Fruit fly (Drosophila melanogaster): Measurements from ENCODE around the gene Adat1.

DNA sequence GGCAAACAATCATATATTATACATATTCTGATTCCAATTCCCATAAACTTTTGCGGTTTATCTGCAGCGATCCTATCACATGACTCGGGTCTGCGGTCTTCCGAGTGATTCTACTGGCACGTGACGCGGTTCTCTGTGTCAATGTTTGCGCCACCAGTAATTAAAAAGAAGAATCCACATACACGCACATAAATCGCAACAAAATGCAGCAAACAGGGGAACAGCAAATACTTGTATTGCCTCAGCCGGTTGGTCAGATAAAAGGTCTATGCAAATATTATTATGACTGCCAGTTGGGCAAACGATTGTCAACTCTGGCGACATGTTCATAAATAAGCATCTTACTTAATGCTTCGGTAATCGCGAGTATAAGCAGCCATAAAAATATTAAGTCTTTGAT, 3.3 kb downstream of the Adat1 start:
- TF ChIP-seq psq (optimal IDR thresholded peaks at IDR 0.05) = no peak
- TF ChIP-seq usp (GFP tag; optimal IDR thresholded peaks at IDR 0.05) = no peak
- TF ChIP-seq CG8478 (optimal IDR thresholded peaks at IDR 0.05) = no peak
- no peak for TF ChIP-seq Dll (optimal IDR thresholded peaks at IDR 0.05)
- no peak for TF ChIP-seq EcR (GFP tag; optimal IDR thresholded peaks at IDR 0.05)
- no peak for TF ChIP-seq pan (optimal IDR thresholded peaks at IDR 0.05)
